Fruit fly (Drosophila melanogaster) whole organism, embryonic: ENCODE results near the gene CG12057.

ENCODE experiments used
- Abd-B ChIP-seq: fragments of 200-800 bp; sonication (Bioruptor generic); optimal IDR thresholded peaks from 2 replicates; lab custom pipeline; 2018; ENCODE audit warnings: missing biosample characterization, mild to moderate bottlenecking, missing genetic modification characterization, moderate library complexity
- Atf6 ChIP-seq: fragments of 200-800 bp; sonication (Bioruptor generic); IDR thresholded peaks from 2 replicates; pipeline ENCODE4 v1.3.6; 2022; ENCODE audit warnings: missing biosample characterization, missing genetic modification characterization
- Bdp1 ChIP-seq: fragments of 200-800 bp; sonication (Bioruptor generic); optimal IDR thresholded peaks from 3 replicates; lab custom pipeline; 2016; ENCODE audit warnings: missing biosample characterization, missing genetic modification characterization
- CG10147 ChIP-seq: fragments of 200-800 bp; sonication (Bioruptor generic); optimal IDR thresholded peaks from 2 replicates; lab custom pipeline; 2019; ENCODE audit warnings: missing biosample characterization, mild to moderate bottlenecking, missing genetic modification characterization, moderate library complexity
- CG11723 ChIP-seq: fragments of 200-800 bp; sonication (Bioruptor generic); optimal IDR thresholded peaks from 2 replicates; lab custom pipeline; 2017; ENCODE audit warnings: missing biosample characterization, mild to moderate bottlenecking, missing genetic modification characterization
- CG12236 ChIP-seq: fragments of 200-800 bp; sonication (Bioruptor generic); optimal IDR thresholded peaks from 2 replicates; lab custom pipeline; 2016; ENCODE audit warnings: missing biosample characterization, missing genetic modification characterization
- CG13123 ChIP-seq: fragments of 200-800 bp; sonication (Bioruptor generic); optimal IDR thresholded peaks from 2 replicates; lab custom pipeline; 2016; ENCODE audit warnings: missing biosample characterization, missing genetic modification characterization
- CG13296 ChIP-seq: fragments of 200-800 bp; sonication (Bioruptor generic); optimal IDR thresholded peaks from 3 replicates; lab custom pipeline; 2018; ENCODE audit warnings: missing biosample characterization, mild to moderate bottlenecking, missing genetic modification characterization
- CG13424 ChIP-seq: fragments of 200-800 bp; sonication (Bioruptor generic); optimal IDR thresholded peaks from 2 replicates; lab custom pipeline; 2019; ENCODE audit warnings: missing biosample characterization, mild to moderate bottlenecking, missing genetic modification characterization, moderate library complexity
- CG15269 ChIP-seq: fragments of 200-800 bp; sonication (Bioruptor generic); optimal IDR thresholded peaks from 2 replicates; lab custom pipeline; 2018; ENCODE audit warnings: missing biosample characterization, mild to moderate bottlenecking, missing genetic modification characterization, moderate library complexity
- CG15601 ChIP-seq: fragments of 200-800 bp; sonication (Bioruptor generic); optimal IDR thresholded peaks from 3 replicates; lab custom pipeline; 2019; ENCODE audit warnings: missing biosample characterization, mild to moderate bottlenecking, missing genetic modification characterization, moderate library complexity
- CG16779 ChIP-seq: fragments of 200-800 bp; sonication (Bioruptor generic); IDR thresholded peaks from 2 replicates; pipeline ENCODE4 v1.3.6; 2022; ENCODE audit warnings: missing biosample characterization, missing genetic modification characterization
- CG31388 ChIP-seq: fragments of 200-800 bp; sonication (Bioruptor generic); optimal IDR thresholded peaks from 2 replicates; lab custom pipeline; 2016; ENCODE audit warnings: missing biosample characterization, missing genetic modification characterization
- CG32772 ChIP-seq: fragments of 200-800 bp; sonication (Bioruptor generic); IDR thresholded peaks from 2 replicates; pipeline ENCODE4 v1.3.6; 2022; ENCODE audit warnings: missing biosample characterization, missing genetic modification characterization
- CG4404 ChIP-seq: fragments of 200-800 bp; sonication (Bioruptor generic); IDR thresholded peaks from 2 replicates; pipeline ENCODE4 v1.3.6; 2022; ENCODE audit warnings: missing biosample characterization, missing genetic modification characterization
- CG4617 ChIP-seq: fragments of 200-800 bp; sonication (Bioruptor generic); optimal IDR thresholded peaks from 3 replicates; lab custom pipeline; 2016; ENCODE audit warnings: missing biosample characterization, missing genetic modification characterization, borderline replicate concordance
- CG5180 ChIP-seq: fragments of 200-800 bp; sonication (Bioruptor generic); optimal IDR thresholded peaks from 3 replicates; lab custom pipeline; 2017; ENCODE audit warnings: missing biosample characterization, missing genetic modification characterization, mild to moderate bottlenecking, moderate library complexity, missing genetic modification reagents
- CG6791 ChIP-seq: fragments of 200-800 bp; sonication (Bioruptor generic); IDR thresholded peaks from 3 replicates; pipeline ENCODE4 v1.3.6; 2022; ENCODE audit warnings: missing biosample characterization, missing genetic modification characterization; ENCODE audit not compliant: partially characterized antibody
- CG7357 ChIP-seq: fragments of 200-800 bp; sonication (Bioruptor generic); IDR thresholded peaks from 3 replicates; pipeline ENCODE4 v1.3.6; 2022; ENCODE audit warnings: missing biosample characterization, missing genetic modification characterization
- CG7839 ChIP-seq: fragments of 200-800 bp; sonication (Bioruptor generic); optimal IDR thresholded peaks from 3 replicates; lab custom pipeline; 2018; ENCODE audit warnings: missing biosample characterization, mild to moderate bottlenecking, missing genetic modification characterization, moderate library complexity
- CG8281 ChIP-seq: fragments of 200-800 bp; sonication (Bioruptor generic); optimal IDR thresholded peaks from 2 replicates; lab custom pipeline; 2018; ENCODE audit warnings: missing biosample characterization, mild to moderate bottlenecking, missing genetic modification characterization, moderate library complexity
- CG8388 ChIP-seq: fragments of 200-800 bp; sonication (Bioruptor generic); optimal IDR thresholded peaks from 2 replicates; lab custom pipeline; 2019; ENCODE audit warnings: missing biosample characterization, mild to moderate bottlenecking, missing genetic modification characterization, moderate library complexity
- CG8478 ChIP-seq: fragments of >200 bp; optimal IDR thresholded peaks from 2 replicates; lab custom pipeline; 2018
- CG8765 ChIP-seq: fragments of 200-800 bp; sonication (Bioruptor generic); IDR thresholded peaks from 2 replicates; pipeline ENCODE4 v1.3.6; 2022; ENCODE audit warnings: missing biosample characterization, missing genetic modification characterization
- CG8924 ChIP-seq: fragments of 200-800 bp; optimal IDR thresholded peaks from 3 replicates; lab custom pipeline; 2019; ENCODE audit warnings: missing biosample characterization, mild to moderate bottlenecking, missing genetic modification characterization, moderate library complexity
- CkIIα-i1 ChIP-seq: fragments of 200-800 bp; sonication (Bioruptor generic); IDR thresholded peaks from 2 replicates; pipeline ENCODE4 v1.3.6; 2022; ENCODE audit warnings: missing biosample characterization, missing genetic modification characterization
- Drgx ChIP-seq: fragments of 200-800 bp; sonication (Bioruptor generic); IDR thresholded peaks from 2 replicates; pipeline ENCODE4 v1.3.6; 2022; ENCODE audit warnings: missing biosample characterization, missing genetic modification characterization
- E2f2 ChIP-seq: fragments of 200-800 bp; sonication (Bioruptor generic); IDR thresholded peaks from 2 replicates; pipeline ENCODE4 v1.3.6; 2022; ENCODE audit warnings: missing biosample characterization, missing genetic modification characterization
- Ets97D ChIP-seq: fragments of 200-800 bp; sonication (Bioruptor generic); optimal IDR thresholded peaks from 3 replicates; lab custom pipeline; 2016; ENCODE audit warnings: missing biosample characterization, missing genetic modification characterization
- Gsc ChIP-seq: fragments of 200-800 bp; sonication (Bioruptor generic); IDR thresholded peaks from 2 replicates; pipeline ENCODE4 v1.3.6; 2022; ENCODE audit warnings: missing biosample characterization, missing genetic modification characterization
- Hsf ChIP-seq: fragments of 200-800 bp; sonication (Bioruptor generic); optimal IDR thresholded peaks from 3 replicates; lab custom pipeline; 2016; ENCODE audit warnings: missing biosample characterization, missing genetic modification characterization
- MTF-1 ChIP-seq: fragments of 200-800 bp; sonication (Bioruptor generic); optimal IDR thresholded peaks from 2 replicates; lab custom pipeline; 2018; ENCODE audit warnings: missing biosample characterization, mild to moderate bottlenecking, missing genetic modification characterization, borderline replicate concordance
- Max ChIP-seq: fragments of 200-800 bp; sonication (Bioruptor generic); optimal IDR thresholded peaks from 2 replicates; lab custom pipeline; 2016; ENCODE audit warnings: missing biosample characterization, mild to moderate bottlenecking, missing genetic modification characterization
- Meics ChIP-seq: fragments of 200-800 bp; sonication (Bioruptor generic); optimal IDR thresholded peaks from 2 replicates; lab custom pipeline; 2017; ENCODE audit warnings: missing biosample characterization, mild to moderate bottlenecking, missing genetic modification characterization
- Pdp1 ChIP-seq, 2 experiments: fragments of 200-800 bp; sonication (Bioruptor generic); optimal IDR thresholded peaks; 3 replicates each; lab custom pipeline; 2016; ENCODE audit warnings: missing biosample characterization in 2 of 2, missing genetic modification characterization in 2 of 2, mild to moderate bottlenecking in 1 of 2, moderate library complexity in 1 of 2
- Ptx1 ChIP-seq: fragments of 200-800 bp; sonication (Bioruptor generic); IDR thresholded peaks from 2 replicates; pipeline ENCODE4 v1.3.6; 2022; ENCODE audit warnings: missing biosample characterization, missing genetic modification characterization
- Sin3A ChIP-seq: fragments of >200 bp; optimal IDR thresholded peaks from 2 replicates; lab custom pipeline; 2018
- Stat92E ChIP-seq, 3 experiments: fragments of >200 bp in 2 of 3; fragments of 200-800 bp in 1 of 3; sonication (Bioruptor generic) in 1 of 3; optimal IDR thresholded peaks; 2 replicates each; lab custom pipeline; 2017 to 2019; ENCODE audit warnings: missing biosample characterization in 3 of 3, missing genetic modification characterization in 3 of 3, mild to moderate bottlenecking in 1 of 3, moderate library complexity in 1 of 3
- ap ChIP-seq: fragments of 200-800 bp; sonication (Bioruptor generic); IDR thresholded peaks from 2 replicates; pipeline ENCODE4 v1.3.6; 2022; ENCODE audit warnings: missing biosample characterization, missing genetic modification characterization
- ash1 ChIP-seq: fragments of 200-800 bp; sonication (Bioruptor generic); optimal IDR thresholded peaks from 2 replicates; lab custom pipeline; 2018; ENCODE audit warnings: missing biosample characterization, mild to moderate bottlenecking, missing genetic modification characterization
- cas ChIP-seq: fragments of 200-800 bp; sonication (Bioruptor generic); IDR thresholded peaks from 2 replicates; pipeline ENCODE4 v1.3.6; 2022; ENCODE audit warnings: missing biosample characterization, missing genetic modification characterization
- crol ChIP-seq: fragments of 200-800 bp; sonication (Bioruptor generic); IDR thresholded peaks from 2 replicates; pipeline ENCODE4 v1.3.6; 2022; ENCODE audit warnings: missing biosample characterization, missing genetic modification characterization
- danr ChIP-seq: fragments of 200-800 bp; sonication (Bioruptor generic); IDR thresholded peaks from 2 replicates; pipeline ENCODE4 v1.3.6; 2022; ENCODE audit warnings: missing biosample characterization, missing genetic modification characterization
- dimm ChIP-seq: fragments of 200-800 bp; sonication (Bioruptor generic); IDR thresholded peaks from 2 replicates; pipeline ENCODE4 v1.3.6; 2022; ENCODE audit warnings: missing biosample characterization, missing genetic modification characterization
- gce ChIP-seq: fragments of 200-800 bp; sonication (Bioruptor generic); IDR thresholded peaks from 3 replicates; pipeline ENCODE4 v1.3.6; 2022; ENCODE audit warnings: missing biosample characterization, missing genetic modification characterization
- grau ChIP-seq: fragments of 200-800 bp; optimal IDR thresholded peaks from 3 replicates; lab custom pipeline; 2019; ENCODE audit warnings: missing biosample characterization, mild to moderate bottlenecking, missing genetic modification characterization, moderate library complexity
- pros ChIP-seq: fragments of 200-800 bp; sonication (Bioruptor generic); optimal IDR thresholded peaks from 3 replicates; lab custom pipeline; 2019; ENCODE audit warnings: missing biosample characterization, mild to moderate bottlenecking, missing genetic modification characterization, moderate library complexity
- rib ChIP-seq: fragments of 200-800 bp; sonication (Bioruptor generic); IDR thresholded peaks from 2 replicates; pipeline ENCODE4 v1.3.6; 2022; ENCODE audit warnings: missing biosample characterization, missing genetic modification characterization
- sob ChIP-seq: fragments of 200-800 bp; sonication (Bioruptor generic); IDR thresholded peaks from 2 replicates; pipeline ENCODE4 v1.3.6; 2022; ENCODE audit warnings: missing biosample characterization, missing genetic modification characterization
- ssp ChIP-seq: fragments of 200-800 bp; sonication (Bioruptor generic); IDR thresholded peaks from 2 replicates; pipeline ENCODE4 v1.3.6; 2022; ENCODE audit warnings: missing biosample characterization, missing genetic modification characterization
- trem ChIP-seq: fragments of 200-800 bp; optimal IDR thresholded peaks from 3 replicates; lab custom pipeline; 2019; ENCODE audit warnings: missing biosample characterization, mild to moderate bottlenecking, missing genetic modification characterization, moderate library complexity

CG12057 gene

DNA sequence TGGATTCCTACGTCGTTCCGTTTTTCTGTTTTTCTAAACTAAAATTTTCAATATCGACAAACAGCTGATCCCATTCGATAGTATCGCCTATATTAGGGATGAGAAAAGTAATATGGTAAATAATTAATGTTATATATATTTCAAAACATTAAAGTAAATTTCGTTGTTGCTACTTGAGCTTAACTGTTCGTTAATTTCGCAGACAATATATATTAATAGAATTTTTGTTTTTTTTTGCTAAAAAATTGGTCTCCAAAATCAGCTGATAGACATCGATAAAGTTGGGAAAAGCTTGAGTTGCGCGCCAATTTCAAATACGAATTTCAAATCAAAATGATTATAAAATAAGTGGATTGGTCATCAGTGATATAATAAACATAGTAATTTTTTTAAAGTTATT lies 4.9 kb downstream of the CG12057 start, which contains the start of gene CG12118 (continued):
- peak; percentile 78 for TF ChIP-seq CG8388 (GFP tag; lab: Kevin White, UChicago)
- TF ChIP-seq E2f2 (GFP tag; lab: Robert Waterston, UW): peak; percentile 92
- peak; percentile 67 for TF ChIP-seq grau
- no peak for TF ChIP-seq CkIIα-i1
- TF ChIP-seq CG13123 (GFP tag; lab: Kevin White, UChicago): peak; percentile 75
- peak; percentile 79 for TF ChIP-seq Atf6 (GFP tag; lab: Robert Waterston, UW)
- peak; percentile 90 for TF ChIP-seq sob (GFP tag; lab: Robert Waterston, UW)
- peak; percentile 44; the same call in 1 of the 2 replicates for TF ChIP-seq rib
- peak; percentile 84 for TF ChIP-seq CG13424
- peak; percentile 77 for TF ChIP-seq CG15601
- no peak for TF ChIP-seq Sin3A (lab: Kevin White, UChicago)
- peak; percentile 75 for TF ChIP-seq CG32772 (GFP tag; lab: Robert Waterston, UW)
- peak; percentile 76 for TF ChIP-seq CG7839 (tag; lab: Kevin White, UChicago)
- peak; percentile 86 for TF ChIP-seq Ptx1
- no peak for TF ChIP-seq Stat92E (GFP tag; optimal IDR thresholded peaks at IDR 0.05; lab: Kevin White, UChicago)
- no peak for TF ChIP-seq CG8478 (lab: Kevin White, UChicago)
- TF ChIP-seq Max (GFP tag; lab: Kevin White, UChicago): peak; percentile 73
- no peak for TF ChIP-seq crol (GFP tag; lab: Robert Waterston, UW)
- TF ChIP-seq CG8281: peak; percentile 2
- peak; percentile 62 for TF ChIP-seq Drgx
- peak; percentile 39; the same call in 1 of the 2 replicates for TF ChIP-seq dimm (GFP tag; lab: Robert Waterston, UW)
- TF ChIP-seq MTF-1 (GFP tag; lab: Kevin White, UChicago): no peak
- peak; percentile 71 for TF ChIP-seq CG13296 (GFP tag; lab: Kevin White, UChicago)
- TF ChIP-seq CG6791 (GFP tag; lab: Robert Waterston, UW): peak; percentile 82
- TF ChIP-seq danr: 0 out of 2 replicates have a peak, but pooled peaks have one; percentile 46
- peak; percentile 35 to 52 for TF ChIP-seq Pdp1 (GFP tag; optimal IDR thresholded peaks at IDR 0.05; lab: Kevin White, UChicago)
- TF ChIP-seq CG8924: peak; percentile 63
- TF ChIP-seq Gsc (GFP tag; lab: Robert Waterston, UW): no peak
- 0 out of 2 replicates have a peak, but pooled peaks have one; percentile 10 for TF ChIP-seq CG8765 (GFP tag; lab: Robert Waterston, UW)
- TF ChIP-seq CG7357 (GFP tag; lab: Robert Waterston, UW): 0 out of 3 replicates have a peak, but pooled peaks have one; percentile 10
- TF ChIP-seq ssp (GFP tag; lab: Robert Waterston, UW): peak; percentile 74
- peak; percentile 73 for TF ChIP-seq Meics (GFP tag; lab: Kevin White, UChicago)
- TF ChIP-seq gce: no peak
- peak; percentile 36 for TF ChIP-seq Ets97D (GFP tag; lab: Kevin White, UChicago)
- peak; percentile 61; the same call in 1 of the 2 replicates for TF ChIP-seq ap (GFP tag; lab: Robert Waterston, UW)
- TF ChIP-seq Hsf (GFP tag; lab: Kevin White, UChicago): peak; percentile 71
- peak; percentile 52 for TF ChIP-seq CG4617 (GFP tag; lab: Kevin White, UChicago)
- peak; percentile 32 for TF ChIP-seq CG11723 (GFP tag; lab: Kevin White, UChicago)
- TF ChIP-seq CG12236 (GFP tag; lab: Kevin White, UChicago): no peak
- TF ChIP-seq Bdp1 (GFP tag; lab: Kevin White, UChicago): peak; percentile 43
- TF ChIP-seq CG31388: peak; percentile 42
- peak; percentile 55; the same call in 1 of the 2 replicates for TF ChIP-seq cas (GFP tag; lab: Robert Waterston, UW)
- peak; percentile 69 for TF ChIP-seq CG10147 (GFP tag; lab: Kevin White, UChicago)
- peak; percentile 22; the same call in 1 of the 2 replicates for TF ChIP-seq CG4404 (GFP tag; lab: Robert Waterston, UW)
- TF ChIP-seq Abd-B (GFP tag; lab: Kevin White, UChicago): peak; percentile 63
- TF ChIP-seq trem (tag; lab: Kevin White, UChicago): peak; percentile 73
- no peak for TF ChIP-seq CG16779 (GFP tag; lab: Robert Waterston, UW)
- TF ChIP-seq CG15269 (tag; lab: Kevin White, UChicago): peak; percentile 75
- TF ChIP-seq pros: no peak
- TF ChIP-seq ash1: no peak
- no peak for TF ChIP-seq CG5180 (GFP tag; lab: Kevin White, UChicago)
